Worm (Caenorhabditis elegans) whole organism, midembryonic: Measurements from ENCODE around the gene T11B7.1.

Experiments used
- T22C8.4 ChIP-seq: fragments of 200-800 bp; sonication (Bioruptor generic); IDR thresholded peaks from 2 replicates; pipeline ENCODE4 v1.3.6; 2022; ENCODE audit warnings: missing genetic modification characterization, missing compliant biosample characterization
- cog-1 ChIP-seq: sonication (generic microtip); optimal IDR thresholded peaks from 2 replicates; lab custom pipeline; 2016; ENCODE audit warnings: missing genetic modification characterization, missing compliant biosample characterization
- flt-1 ChIP-seq: fragments of 200-800 bp; sonication (Bioruptor generic); IDR thresholded peaks from 2 replicates; pipeline ENCODE4 v1.3.6; 2022; ENCODE audit warnings: missing genetic modification characterization, missing compliant biosample characterization
- klf-2 ChIP-seq: fragments of 200-800 bp; sonication (Bioruptor generic); conservative IDR thresholded peaks from 2 replicates; pipeline ENCODE4 v1.3.6; 2022; ENCODE audit warnings: missing genetic modification reagents, missing genetic modification characterization, missing compliant biosample characterization
- med-1 ChIP-seq: sonication (generic microtip); optimal IDR thresholded peaks from 2 replicates; lab custom pipeline; 2017; ENCODE audit warnings: missing genetic modification characterization, mild to moderate bottlenecking, missing compliant biosample characterization, antibody characterized with exemption, missing genetic modification reagents; ENCODE audit not compliant: insufficient read depth
- ref-1 ChIP-seq: fragments of 200-800 bp; sonication (Bioruptor generic); conservative IDR thresholded peaks from 2 replicates; pipeline ENCODE4 v1.3.6; 2022; ENCODE audit warnings: missing genetic modification reagents, missing genetic modification characterization, missing compliant biosample characterization
- tab-1 ChIP-seq: fragments of 200-800 bp; sonication (Bioruptor generic); IDR thresholded peaks from 2 replicates; pipeline ENCODE4 v1.3.6; 2022; ENCODE audit warnings: missing genetic modification characterization, missing compliant biosample characterization
- ztf-23 ChIP-seq: fragments of 200-800 bp; sonication (Bioruptor generic); IDR thresholded peaks from 2 replicates; pipeline ENCODE4 v1.3.6; 2022; ENCODE audit warnings: missing genetic modification reagents, missing genetic modification characterization, missing compliant biosample characterization
- ztf-29 ChIP-seq: fragments of 200-800 bp; sonication (Bioruptor generic); IDR thresholded peaks from 2 replicates; pipeline ENCODE4 v1.3.6; 2022; ENCODE audit warnings: missing genetic modification reagents, missing genetic modification characterization, missing compliant biosample characterization

T11B7.1 gene

ce11 chrIV:8865343-8865742 is 24.8 kb downstream of the T11B7.1 start, which contains the start of gene C09G9.1:
Gene C09G9.1, minus strand, starts transcription at chrIV:8865485.
- TF ChIP-seq ztf-29 (GFP tag; lab: Robert Waterston, UW) = no peak
- no peak for TF ChIP-seq ref-1 (GFP tag; lab: Robert Waterston, UW)
- no peak for TF ChIP-seq T22C8.4 (GFP tag; lab: Robert Waterston, UW)
- no peak for TF ChIP-seq klf-2 (GFP tag; lab: Robert Waterston, UW)
- no peak for TF ChIP-seq tab-1 (GFP tag; lab: Robert Waterston, UW)
- TF ChIP-seq med-1 = no peak
- no peak for TF ChIP-seq ztf-23 (GFP tag; lab: Robert Waterston, UW)

DNA sequence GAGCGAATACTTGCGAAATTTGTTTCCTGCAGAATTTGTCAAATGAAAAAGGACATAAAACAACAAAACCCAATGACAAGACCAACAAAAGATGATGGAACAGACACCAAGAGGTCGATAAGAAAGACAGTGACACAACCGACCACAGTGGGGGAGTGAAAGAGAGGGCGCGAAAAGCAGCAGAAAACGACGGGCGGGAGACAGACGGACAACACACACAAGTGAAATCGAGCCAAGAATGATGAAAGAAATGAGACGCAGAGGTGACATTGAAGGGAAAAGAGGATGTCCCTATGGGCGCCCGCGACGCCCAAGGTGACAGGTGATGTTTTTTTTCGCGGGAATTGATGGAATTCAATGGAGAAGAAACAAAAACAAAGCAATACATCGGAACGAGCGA is 25.6 kb downstream of the T11B7.1 start:
- no peak for TF ChIP-seq cog-1
- no peak for TF ChIP-seq flt-1 (GFP tag; lab: Robert Waterston, UW)
- no peak for TF ChIP-seq ref-1 (GFP tag; lab: Robert Waterston, UW)
- TF ChIP-seq med-1 = no peak
- no peak for TF ChIP-seq ztf-29 (GFP tag; lab: Robert Waterston, UW)
- TF ChIP-seq T22C8.4 (GFP tag; lab: Robert Waterston, UW) = no peak
- no peak for TF ChIP-seq klf-2 (GFP tag; lab: Robert Waterston, UW)
- no peak for TF ChIP-seq ztf-23 (GFP tag; lab: Robert Waterston, UW)
- TF ChIP-seq tab-1 (GFP tag; lab: Robert Waterston, UW) = no peak

DNA sequence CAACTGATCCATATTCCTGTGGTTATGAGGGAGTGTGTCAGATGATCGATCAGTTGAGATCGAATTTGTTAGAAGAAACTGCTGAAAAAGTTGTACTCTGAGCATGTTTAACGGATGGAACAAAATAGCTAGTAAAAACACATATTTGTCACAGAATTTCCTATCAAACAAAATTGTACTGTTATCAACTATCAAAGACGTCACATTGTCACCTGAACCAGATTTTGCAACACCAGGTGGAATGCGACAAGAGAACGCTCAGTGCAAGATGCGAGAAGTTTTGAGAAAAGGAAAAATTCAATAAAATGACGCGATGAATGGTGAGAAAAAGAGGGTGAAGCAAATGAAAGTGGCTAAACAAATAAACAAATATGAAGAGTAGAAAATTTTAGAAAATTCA is 27.0 kb downstream of the T11B7.1 start:
- TF ChIP-seq klf-2 (GFP tag; lab: Robert Waterston, UW) (no peak), ref-1 (GFP tag; lab: Robert Waterston, UW) (no peak), ztf-23 (GFP tag; lab: Robert Waterston, UW) (no peak), med-1 (no peak), T22C8.4 (GFP tag; lab: Robert Waterston, UW) (no peak)

DNA sequence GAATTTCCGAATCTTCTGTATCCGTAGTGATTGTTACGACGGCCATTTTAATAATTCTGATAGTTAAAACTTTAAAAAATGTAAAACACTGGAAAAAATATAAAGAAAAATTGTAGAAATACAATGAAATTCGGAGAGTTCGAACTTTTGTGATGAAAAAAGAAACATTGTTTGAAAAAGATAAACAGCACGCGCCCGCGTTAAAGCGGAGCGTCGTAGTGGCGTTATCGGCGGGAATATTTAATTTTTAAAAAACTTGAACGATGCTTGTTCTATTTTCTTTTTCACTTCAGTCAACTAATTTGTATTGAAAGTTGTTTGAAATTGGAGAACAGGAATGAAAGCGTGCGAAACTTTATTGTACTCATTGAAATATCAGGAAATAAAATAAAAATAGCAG is 29.1 kb downstream of the T11B7.1 start, which contains the start of gene npp-23:
Gene npp-23, minus strand, starts transcription at position 56 of the 400 bp plus-strand sequence.
- TF ChIP-seq ztf-23 (GFP tag; lab: Robert Waterston, UW) (no peak), ref-1 (GFP tag; lab: Robert Waterston, UW) (no peak), flt-1 (GFP tag; lab: Robert Waterston, UW) (no peak), ztf-29 (GFP tag; lab: Robert Waterston, UW) (no peak), tab-1 (GFP tag; lab: Robert Waterston, UW) (no peak), T22C8.4 (GFP tag; lab: Robert Waterston, UW) (no peak), med-1 (no peak), klf-2 (GFP tag; lab: Robert Waterston, UW) (no peak), cog-1 (no peak)

ce11 chrIV:8872958-8873357 is 32.4 kb downstream of the T11B7.1 start, which contains the start of gene C09G9.3:
Gene C09G9.3, minus strand, starts transcription at chrIV:8873058.
- TF ChIP-seq cog-1 = no peak
- no peak for TF ChIP-seq med-1
- TF ChIP-seq tab-1 (GFP tag; lab: Robert Waterston, UW) = no peak
- TF ChIP-seq ref-1 (GFP tag; lab: Robert Waterston, UW) = no peak
- TF ChIP-seq klf-2 (GFP tag; lab: Robert Waterston, UW) = no peak
- TF ChIP-seq ztf-29 (GFP tag; lab: Robert Waterston, UW) = no peak
- TF ChIP-seq flt-1 (GFP tag; lab: Robert Waterston, UW) = no peak
- no peak for TF ChIP-seq T22C8.4 (GFP tag; lab: Robert Waterston, UW)
- TF ChIP-seq ztf-23 (GFP tag; lab: Robert Waterston, UW) = no peak

DNA sequence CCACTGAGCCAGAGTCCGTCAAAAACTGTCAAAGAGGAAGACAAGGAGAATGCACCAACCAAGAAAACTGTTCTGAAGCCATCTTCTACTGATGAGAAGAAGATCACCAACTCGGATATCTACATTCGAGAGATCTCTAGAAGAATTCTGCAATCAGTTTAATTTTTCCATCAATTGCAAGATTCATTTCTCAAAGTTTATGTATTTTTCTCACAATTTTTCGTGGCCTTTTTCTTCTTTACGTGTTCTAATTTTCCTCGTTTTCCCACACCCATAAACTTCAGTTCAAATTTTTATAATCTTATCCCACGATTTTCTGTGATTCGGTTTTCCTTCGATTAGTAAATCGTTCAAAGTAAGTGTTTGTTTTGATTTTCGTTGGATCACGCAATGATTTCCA is 33.3 kb downstream of the T11B7.1 start, which contains the start of gene hdl-2:
Gene hdl-2, plus strand, starts transcription at position 301 of the 400 bp plus-strand sequence.
- no peak for TF ChIP-seq klf-2 (GFP tag; lab: Robert Waterston, UW)
- no peak for TF ChIP-seq ztf-29 (GFP tag; lab: Robert Waterston, UW)
- no peak for TF ChIP-seq ref-1 (GFP tag; lab: Robert Waterston, UW)
- no peak for TF ChIP-seq cog-1
- TF ChIP-seq ztf-23 (GFP tag; lab: Robert Waterston, UW) = no peak
- TF ChIP-seq tab-1 (GFP tag; lab: Robert Waterston, UW) = no peak
- TF ChIP-seq T22C8.4 (GFP tag; lab: Robert Waterston, UW) = no peak
- TF ChIP-seq med-1 = no peak

ce11 chrIV:8879810-8880209 is 39.3 kb downstream of the T11B7.1 start, which contains the start of gene npax-4:
Gene npax-4, minus strand, starts transcription at chrIV:8879910.
- TF ChIP-seq klf-2 (GFP tag; lab: Robert Waterston, UW) (no peak), ref-1 (GFP tag; lab: Robert Waterston, UW) (no peak), T22C8.4 (GFP tag; lab: Robert Waterston, UW) (no peak), cog-1 (no peak), med-1 (no peak), ztf-23 (GFP tag; lab: Robert Waterston, UW) (no peak), flt-1 (GFP tag; lab: Robert Waterston, UW) (no peak), ztf-29 (GFP tag; lab: Robert Waterston, UW) (no peak), tab-1 (GFP tag; lab: Robert Waterston, UW) (no peak)

- no peak for TF ChIP-seq ztf-29 (GFP tag; lab: Robert Waterston, UW)
- TF ChIP-seq klf-2 (GFP tag; lab: Robert Waterston, UW) = no peak
- TF ChIP-seq tab-1 (GFP tag; lab: Robert Waterston, UW) = no peak
- TF ChIP-seq flt-1 (GFP tag; lab: Robert Waterston, UW) = no peak
- no peak for TF ChIP-seq med-1
- TF ChIP-seq cog-1 = no peak
- TF ChIP-seq T22C8.4 (GFP tag; lab: Robert Waterston, UW) = no peak
- no peak for TF ChIP-seq ztf-23 (GFP tag; lab: Robert Waterston, UW)
- no peak for TF ChIP-seq ref-1 (GFP tag; lab: Robert Waterston, UW)
Observed at ce11 chrIV:8881181-8881580, 40.7 kb downstream of the T11B7.1 start, which contains the start of gene C09G9.8. Gene C09G9.8, plus strand, starts transcription at chrIV:8881481.

ce11 chrIV:8886228-8886627 is 45.7 kb downstream of the T11B7.1 start, which contains the start of gene C09G9.5:
Gene C09G9.5, plus strand, starts transcription at chrIV:8886528.
- TF ChIP-seq ztf-23 (GFP tag; lab: Robert Waterston, UW) (no peak), med-1 (no peak), cog-1 (no peak), tab-1 (GFP tag; lab: Robert Waterston, UW) (no peak), ztf-29 (GFP tag; lab: Robert Waterston, UW) (no peak), flt-1 (GFP tag; lab: Robert Waterston, UW) (no peak), ref-1 (GFP tag; lab: Robert Waterston, UW) (no peak), T22C8.4 (GFP tag; lab: Robert Waterston, UW) (no peak), klf-2 (GFP tag; lab: Robert Waterston, UW) (no peak)
